Fruit fly (Drosophila melanogaster) whole organism, adult: Measurements from ENCODE around the gene CG13005.

Source experiments
- CG14711 ChIP-seq: fragments of 200-800 bp; sonication (Bioruptor generic); optimal IDR thresholded peaks from 2 replicates; lab custom pipeline; 2018; ENCODE audit warnings: missing biosample characterization, mild to moderate bottlenecking, missing genetic modification characterization, moderate library complexity
- ovo ChIP-seq: fragments of 200-800 bp; sonication (Bioruptor generic); optimal IDR thresholded peaks from 2 replicates; lab custom pipeline; 2016; ENCODE audit warnings: missing biosample characterization, missing genetic modification characterization
- toe ChIP-seq: fragments of 200-800 bp; sonication (Bioruptor generic); optimal IDR thresholded peaks from 2 replicates; lab custom pipeline; 2016; ENCODE audit warnings: missing biosample characterization, missing genetic modification characterization

DNA sequence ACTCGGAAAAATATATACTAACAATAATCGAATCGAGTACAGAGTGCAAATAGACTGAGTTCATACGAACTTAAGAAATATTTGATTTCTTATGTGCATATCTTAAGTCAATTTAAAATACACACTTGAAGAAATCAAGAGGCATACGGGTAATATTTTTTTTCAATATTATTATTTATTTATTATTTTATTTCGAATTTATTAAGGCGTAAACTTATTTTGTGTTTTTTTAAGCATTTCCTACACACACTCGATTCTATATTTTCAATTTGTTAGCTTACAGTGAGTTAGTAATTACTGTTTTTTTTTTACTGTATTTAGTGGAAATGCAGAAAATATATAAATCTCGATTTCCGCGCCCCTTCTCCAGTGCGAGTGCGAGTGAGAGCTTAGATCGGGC is 9.8 kb downstream of the CG13005 start:
- TF ChIP-seq CG14711 (tag; lab: Kevin White, UChicago) (no peak), toe (GFP tag; lab: Kevin White, UChicago) (no peak), ovo (GFP tag; lab: Kevin White, UChicago) (no peak)
